Worm (Caenorhabditis elegans): Measurements from ENCODE around the gene C35B1.7.

C35B1.7 gene

ce11 chrIV:4093087-4093486 lies 15.8 kb upstream of the C35B1.7 start:
- TF ChIP-seq mab-9 (GFP tag; IDR thresholded peaks at IDR 0.05) (peak; percentile 56; the same call in 1 of the 2 replicates), ces-1 (GFP tag; optimal IDR thresholded peaks at IDR 0.05) (no peak), ztf-4 (tag; optimal IDR thresholded peaks at IDR 0.05) (peak; percentile 70), fkh-4 (tag; optimal IDR thresholded peaks at IDR 0.05; ENCODE audit: borderline replicate concordance) (no peak), lin-13 (GFP tag; optimal IDR thresholded peaks at IDR 0.05) (peak; percentile 32), lsy-2 (tag; optimal IDR thresholded peaks at IDR 0.05) (peak; percentile 75 to 77), fkh-10 (GFP tag; optimal IDR thresholded peaks at IDR 0.05) (no peak), jun-1 (tag; optimal IDR thresholded peaks at IDR 0.05) (peak; percentile 76), zip-4 (GFP tag; optimal IDR thresholded peaks at IDR 0.05) (no peak), lir-3 (tag; optimal IDR thresholded peaks at IDR 0.05; ENCODE audit: poor library complexity) (no peak), unc-98 (GFP tag; IDR thresholded peaks at IDR 0.05) (no peak), nhr-90 (tag; optimal IDR thresholded peaks at IDR 0.05; ENCODE audit: poor library complexity) (peak; percentile 68), nhr-20 (tag; optimal IDR thresholded peaks at IDR 0.05) (peak; percentile 84), Y116A8C.19 (tag; optimal IDR thresholded peaks at IDR 0.05; ENCODE audit: borderline replicate concordance) (no peak), snpc-4 (tag; optimal IDR thresholded peaks at IDR 0.05) (peak; percentile 42), nhr-71 (tag; optimal IDR thresholded peaks at IDR 0.05) (peak; percentile 92), C16A3.4 (tag; optimal IDR thresholded peaks at IDR 0.05) (peak; percentile 11), fkh-8 (tag; optimal IDR thresholded peaks at IDR 0.05) (peak; percentile 74), sptf-1 (tag; optimal IDR thresholded peaks at IDR 0.05) (no peak), ceh-8 (GFP tag; optimal IDR thresholded peaks at IDR 0.05) (no peak), efl-3 (GFP tag; optimal IDR thresholded peaks at IDR 0.05) (no peak), irx-1 (tag; optimal IDR thresholded peaks at IDR 0.05) (peak; percentile 38), zag-1 (tag; optimal IDR thresholded peaks at IDR 0.05) (no peak), nhr-28 (tag; optimal IDR thresholded peaks at IDR 0.05) (no peak), nhr-47 (tag; optimal IDR thresholded peaks at IDR 0.05) (peak; percentile 87), nhr-76 (tag; optimal IDR thresholded peaks at IDR 0.05) (no peak), dsc-1 (tag; optimal IDR thresholded peaks at IDR 0.05) (peak; percentile 70), nhr-12 (tag; optimal IDR thresholded peaks at IDR 0.05) (no peak), snu-23 (GFP tag; optimal IDR thresholded peaks at IDR 0.05) (peak; percentile 91), unc-62 (GFP tag; optimal IDR thresholded peaks at IDR 0.05) (no peak), vab-15 (tag; optimal IDR thresholded peaks at IDR 0.05) (no peak), tlp-1 (tag; optimal IDR thresholded peaks at IDR 0.05) (no peak), hlh-4 (tag; optimal IDR thresholded peaks at IDR 0.05) (no peak), lin-39 (tag; optimal IDR thresholded peaks at IDR 0.05) (peak; percentile 53), ztf-11 (tag; optimal IDR thresholded peaks at IDR 0.05) (peak in 1 of 2 experiments; percentile 45), alr-1 (tag; optimal IDR thresholded peaks at IDR 0.05; ENCODE audit: borderline replicate concordance) (no peak), fos-1 (tag; optimal IDR thresholded peaks at IDR 0.05) (peak; percentile 71), sox-4 (tag; optimal IDR thresholded peaks at IDR 0.05) (no peak), mep-1 (tag; optimal IDR thresholded peaks at IDR 0.05) (peak; percentile 67), efl-1 (optimal IDR thresholded peaks at IDR 0.05) (peak; percentile 75 to 85), efl-1 (GFP tag; optimal IDR thresholded peaks at IDR 0.05 in 1 of 2) (peak; percentile 35 to 94), mef-2 (tag; optimal IDR thresholded peaks at IDR 0.05) (peak; percentile 67), ama-1 (optimal IDR thresholded peaks at IDR 0.05) (no peak), hpl-2 (GFP tag; optimal IDR thresholded peaks at IDR 0.05) (no peak), skn-1 (tag; optimal IDR thresholded peaks at IDR 0.05) (peak; percentile 76), ceh-90 (tag; optimal IDR thresholded peaks at IDR 0.05) (no peak), isw-1 (GFP tag; IDR thresholded peaks at IDR 0.05) (peak; percentile 71), ceh-88 (GFP tag; IDR thresholded peaks at IDR 0.05) (peak; percentile 64), C34B4.2 (tag; optimal IDR thresholded peaks at IDR 0.05) (no peak), hlh-17 (GFP tag; optimal IDR thresholded peaks at IDR 0.05; ENCODE audit: borderline replicate concordance) (no peak), unc-130 (tag; optimal IDR thresholded peaks at IDR 0.05) (no peak), C04F5.9 (tag; optimal IDR thresholded peaks at IDR 0.05) (peak; percentile 17), pqm-1 (tag; optimal IDR thresholded peaks at IDR 0.05) (no peak), lin-35 (GFP tag; optimal IDR thresholded peaks at IDR 0.05) (peak; percentile 60 to 62)
